Worm (Caenorhabditis elegans) whole organism, L1 larva: ENCODE measurements around the gene ger-1.

Experiments
- aly-2 ChIP-seq: fragments of 150-350 bp; optimal IDR thresholded peaks from 2 replicates; lab custom pipeline; 2014; ENCODE audit warnings: missing biosample characterization, missing genetic modification characterization
- ama-1 ChIP-seq: fragments of 150-350 bp; optimal IDR thresholded peaks from 2 replicates; lab custom pipeline; 2014
- ceh-82 ChIP-seq, 3 experiments: fragments of 150-350 bp in 1 of 3; sonication (generic microtip) in 2 of 3; optimal IDR thresholded peaks; 2 replicates each; lab custom pipeline; 2014 to 2017; ENCODE audit warnings: missing biosample characterization in 3 of 3, missing genetic modification characterization in 3 of 3
- efl-1 ChIP-seq, 4 experiments: fragments of 150-350 bp; optimal IDR thresholded peaks in 3 of 4; peaks in 1 of 4; 1 replicate in 1 of 4; 2 replicates in 3 of 4; lab custom pipeline; 2014; ENCODE audit warnings: missing biosample characterization in 2 of 4, missing genetic modification characterization in 2 of 4, missing genetic modification reagents in 2 of 4
- hlh-4 ChIP-seq: sonication (generic microtip); optimal IDR thresholded peaks from 2 replicates; lab custom pipeline; 2016; ENCODE audit warnings: mild to moderate bottlenecking, missing genetic modification characterization, missing compliant biosample characterization
- lin-39 ChIP-seq: fragments of 150-350 bp; optimal IDR thresholded peaks from 2 replicates; lab custom pipeline; 2014; ENCODE audit warnings: missing biosample characterization, missing genetic modification reagents, missing genetic modification characterization
- skn-1 ChIP-seq: fragments of 150-350 bp; optimal IDR thresholded peaks from 2 replicates; lab custom pipeline; 2014; ENCODE audit warnings: missing biosample characterization, missing genetic modification characterization
- snpc-4 ChIP-seq: fragments of 150-350 bp; optimal IDR thresholded peaks from 2 replicates; lab custom pipeline; 2014; ENCODE audit warnings: missing biosample characterization, missing genetic modification characterization

ce11 chrIII:7084908-7085307, 17.6 kb upstream of the ger-1 start, which contains the start of gene tofu-7:
- no peak for TF ChIP-seq ama-1 (lab: Kevin White, UChicago)
- TF ChIP-seq ceh-82 (tag; optimal IDR thresholded peaks at IDR 0.05; lab: Kevin White, UChicago) = no peak
- TF ChIP-seq skn-1 (tag; lab: Kevin White, UChicago) = no peak
- TF ChIP-seq hlh-4 = no peak
- TF ChIP-seq efl-1 (optimal IDR thresholded peaks at IDR 0.05; lab: Kevin White, UChicago) = peak; percentile 10 to 91
- TF ChIP-seq efl-1 (GFP tag; optimal IDR thresholded peaks at IDR 0.05 in 1 of 2; lab: Kevin White, UChicago) = peak in 1 of 2 experiments; percentile 12
- no peak for TF ChIP-seq aly-2 (tag; lab: Kevin White, UChicago)
- no peak for TF ChIP-seq lin-39
- TF ChIP-seq snpc-4 (tag; lab: Kevin White, UChicago) = no peak
